Worm (Caenorhabditis elegans) whole organism, L1 larva: Measurements from ENCODE around the gene ZK228.4.

Source experiments
- ceh-82 ChIP-seq, 3 experiments: fragments of 150-350 bp in 1 of 3; sonication (generic microtip) in 2 of 3; optimal IDR thresholded peaks; 2 replicates each; lab custom pipeline; 2014 to 2017; ENCODE audit warnings: missing biosample characterization in 3 of 3, missing genetic modification characterization in 3 of 3
- mep-1 ChIP-seq: fragments of 150-350 bp; optimal IDR thresholded peaks from 2 replicates; lab custom pipeline; 2014; ENCODE audit warnings: missing biosample characterization, missing genetic modification characterization
- unc-98 ChIP-seq: fragments of 200-800 bp; sonication (Bioruptor generic); IDR thresholded peaks from 2 replicates; pipeline ENCODE4 v1.3.6; 2022; ENCODE audit warnings: missing genetic modification characterization, missing compliant biosample characterization

ce11 chrV:18434961-18435360 is 27.6 kb upstream of the ZK228.4 start, which contains the start of gene ZK262.20:
- TF ChIP-seq mep-1 (no peak), ceh-82 (tag; optimal IDR thresholded peaks at IDR 0.05; lab: Kevin White, UChicago) (no peak), unc-98 (GFP tag; lab: Robert Waterston, UW) (no peak)
